Fruit fly (Drosophila melanogaster) whole organism, embryonic: ENCODE results near the gene CG13247.

Source experiments
- ATbp ChIP-seq: fragments of 200-800 bp; sonication (Bioruptor generic); optimal IDR thresholded peaks from 2 replicates; lab custom pipeline; 2017; ENCODE audit warnings: missing biosample characterization, mild to moderate bottlenecking, missing genetic modification characterization, missing genetic modification reagents
- Abd-B ChIP-seq: fragments of 200-800 bp; sonication (Bioruptor generic); optimal IDR thresholded peaks from 2 replicates; lab custom pipeline; 2018; ENCODE audit warnings: missing biosample characterization, mild to moderate bottlenecking, missing genetic modification characterization, moderate library complexity
- Antp ChIP-seq: fragments of 200-800 bp; sonication (Bioruptor generic); optimal IDR thresholded peaks from 3 replicates; lab custom pipeline; 2016; ENCODE audit warnings: missing biosample characterization, missing genetic modification characterization
- CG10366 ChIP-seq: fragments of 200-800 bp; sonication (Bioruptor generic); IDR thresholded peaks from 2 replicates; pipeline ENCODE4 v1.3.6; 2022; ENCODE audit warnings: missing biosample characterization, missing genetic modification characterization
- CG14710 ChIP-seq: fragments of 200-800 bp; sonication (Bioruptor generic); optimal IDR thresholded peaks from 3 replicates; lab custom pipeline; 2019; ENCODE audit warnings: missing biosample characterization, mild to moderate bottlenecking, missing genetic modification characterization, moderate library complexity
- CG15269 ChIP-seq: fragments of 200-800 bp; sonication (Bioruptor generic); optimal IDR thresholded peaks from 2 replicates; lab custom pipeline; 2018; ENCODE audit warnings: missing biosample characterization, mild to moderate bottlenecking, missing genetic modification characterization, moderate library complexity
- CG17359 ChIP-seq: fragments of 200-800 bp; sonication (Bioruptor generic); optimal IDR thresholded peaks from 3 replicates; lab custom pipeline; 2018; ENCODE audit warnings: missing biosample characterization, mild to moderate bottlenecking, missing genetic modification characterization, moderate library complexity
- CG17612 ChIP-seq: fragments of 200-800 bp; sonication (Bioruptor generic); IDR thresholded peaks from 2 replicates; pipeline ENCODE4 v1.3.6; 2022; ENCODE audit warnings: missing biosample characterization, missing genetic modification characterization
- CG1832 ChIP-seq: fragments of 200-800 bp; sonication (Bioruptor generic); optimal IDR thresholded peaks from 2 replicates; lab custom pipeline; 2017; ENCODE audit warnings: missing biosample characterization, mild to moderate bottlenecking, missing genetic modification characterization, inconsistent platforms
- CG18599 ChIP-seq: fragments of 200-800 bp; sonication (Bioruptor generic); optimal IDR thresholded peaks from 3 replicates; lab custom pipeline; 2017; ENCODE audit warnings: missing biosample characterization, missing genetic modification characterization, mild to moderate bottlenecking, moderate library complexity, missing genetic modification reagents
- CG30403 ChIP-seq: fragments of 200-800 bp; sonication (Bioruptor generic); optimal IDR thresholded peaks from 3 replicates; lab custom pipeline; 2016; ENCODE audit warnings: missing biosample characterization, missing genetic modification characterization
- CG4707 ChIP-seq: fragments of 200-800 bp; sonication (Bioruptor generic); optimal IDR thresholded peaks from 2 replicates; lab custom pipeline; 2018; ENCODE audit warnings: missing biosample characterization, mild to moderate bottlenecking, missing genetic modification characterization, moderate library complexity
- CG6272 ChIP-seq: fragments of 200-800 bp; sonication (Bioruptor generic); IDR thresholded peaks from 2 replicates; pipeline ENCODE4 v1.3.6; 2022; ENCODE audit warnings: missing biosample characterization, missing genetic modification characterization
- CG6791 ChIP-seq: fragments of 200-800 bp; sonication (Bioruptor generic); IDR thresholded peaks from 3 replicates; pipeline ENCODE4 v1.3.6; 2022; ENCODE audit warnings: missing biosample characterization, missing genetic modification characterization; ENCODE audit not compliant: partially characterized antibody
- CG6813 ChIP-seq: fragments of 200-800 bp; sonication (Bioruptor generic); optimal IDR thresholded peaks from 2 replicates; lab custom pipeline; 2017; ENCODE audit warnings: missing biosample characterization, missing genetic modification characterization, mild to moderate bottlenecking, moderate library complexity, missing genetic modification reagents
- CG7987 ChIP-seq: fragments of 200-800 bp; sonication (Bioruptor generic); optimal IDR thresholded peaks from 2 replicates; lab custom pipeline; 2018; ENCODE audit warnings: missing biosample characterization, mild to moderate bottlenecking, missing genetic modification characterization, moderate library complexity
- CG9437 ChIP-seq: fragments of 200-800 bp; sonication (Bioruptor generic); optimal IDR thresholded peaks from 2 replicates; lab custom pipeline; 2018; ENCODE audit warnings: missing biosample characterization, mild to moderate bottlenecking, missing genetic modification characterization
- CHES-1-like ChIP-seq: fragments of 200-800 bp; sonication (Bioruptor generic); optimal IDR thresholded peaks from 2 replicates; lab custom pipeline; 2016; ENCODE audit warnings: missing biosample characterization, missing genetic modification characterization
- CrebB ChIP-seq: fragments of 200-800 bp; sonication (Bioruptor generic); optimal IDR thresholded peaks from 3 replicates; lab custom pipeline; 2018; ENCODE audit warnings: missing biosample characterization, mild to moderate bottlenecking, missing genetic modification characterization
- Dad ChIP-seq: fragments of 200-800 bp; sonication (Bioruptor generic); optimal IDR thresholded peaks from 3 replicates; lab custom pipeline; 2016; ENCODE audit warnings: missing biosample characterization, missing genetic modification characterization
- Ets97D ChIP-seq: fragments of 200-800 bp; sonication (Bioruptor generic); optimal IDR thresholded peaks from 3 replicates; lab custom pipeline; 2016; ENCODE audit warnings: missing biosample characterization, missing genetic modification characterization
- Lim3 ChIP-seq: fragments of 200-800 bp; sonication (Bioruptor generic); IDR thresholded peaks from 2 replicates; pipeline ENCODE4 v1.3.6; 2022; ENCODE audit warnings: missing biosample characterization, missing genetic modification characterization
- Mrtf ChIP-seq: fragments of 200-800 bp; sonication (Bioruptor generic); IDR thresholded peaks from 3 replicates; pipeline ENCODE4 v1.3.6; 2022; ENCODE audit warnings: missing biosample characterization, missing genetic modification characterization
- Myb ChIP-seq: fragments of 200-800 bp; sonication (Bioruptor generic); optimal IDR thresholded peaks from 2 replicates; lab custom pipeline; 2016; ENCODE audit warnings: missing biosample characterization, missing genetic modification characterization
- Opbp ChIP-seq: fragments of 200-800 bp; sonication (Bioruptor generic); IDR thresholded peaks from 3 replicates; pipeline ENCODE4 v1.3.6; 2022; ENCODE audit warnings: missing biosample characterization, missing genetic modification characterization; ENCODE audit not compliant: partially characterized antibody
- Side ChIP-seq: fragments of 200-800 bp; sonication (Bioruptor generic); optimal IDR thresholded peaks from 2 replicates; lab custom pipeline; 2016; ENCODE audit warnings: missing biosample characterization, missing genetic modification characterization
- Sin3A ChIP-seq: fragments of >200 bp; optimal IDR thresholded peaks from 2 replicates; lab custom pipeline; 2018
- YL-1 ChIP-seq: fragments of 200-800 bp; sonication (Bioruptor generic); optimal IDR thresholded peaks from 3 replicates; lab custom pipeline; 2017; ENCODE audit warnings: missing biosample characterization, mild to moderate bottlenecking, missing genetic modification characterization
- ab ChIP-seq: fragments of 200-800 bp; sonication (Bioruptor generic); optimal IDR thresholded peaks from 2 replicates; lab custom pipeline; 2016; ENCODE audit warnings: missing biosample characterization, missing genetic modification characterization
- bigmax ChIP-seq: fragments of 200-800 bp; sonication (Bioruptor generic); optimal IDR thresholded peaks from 2 replicates; lab custom pipeline; 2018; ENCODE audit warnings: missing biosample characterization, mild to moderate bottlenecking, missing genetic modification characterization
- bowl ChIP-seq: fragments of 200-800 bp; sonication (Bioruptor generic); IDR thresholded peaks from 2 replicates; pipeline ENCODE4 v1.3.6; 2022; ENCODE audit warnings: missing biosample characterization, missing genetic modification characterization
- br ChIP-seq: fragments of >200 bp; optimal IDR thresholded peaks from 2 replicates; lab custom pipeline; 2017
- chinmo ChIP-seq: fragments of 200-800 bp; sonication (Bioruptor generic); IDR thresholded peaks from 4 replicates; pipeline ENCODE4 v1.3.6; 2022; ENCODE audit warnings: missing biosample characterization, missing genetic modification characterization; ENCODE audit not compliant: partially characterized antibody
- croc ChIP-seq: fragments of 200-800 bp; sonication (Bioruptor generic); conservative IDR thresholded peaks from 3 replicates; pipeline ENCODE4 v1.3.6; 2022; ENCODE audit warnings: missing biosample characterization, missing genetic modification characterization
- danr ChIP-seq: fragments of 200-800 bp; sonication (Bioruptor generic); IDR thresholded peaks from 2 replicates; pipeline ENCODE4 v1.3.6; 2022; ENCODE audit warnings: missing biosample characterization, missing genetic modification characterization
- eyg ChIP-seq: fragments of 200-800 bp; sonication (Bioruptor generic); optimal IDR thresholded peaks from 3 replicates; lab custom pipeline; 2016; ENCODE audit warnings: missing biosample characterization, missing genetic modification characterization
- fd102C ChIP-seq: fragments of 200-800 bp; sonication (Bioruptor generic); optimal IDR thresholded peaks from 2 replicates; lab custom pipeline; 2018; ENCODE audit warnings: missing biosample characterization, mild to moderate bottlenecking, missing genetic modification characterization, moderate library complexity
- fd96Cb ChIP-seq: fragments of 200-800 bp; sonication (Bioruptor generic); optimal IDR thresholded peaks from 2 replicates; lab custom pipeline; 2018; ENCODE audit warnings: missing biosample characterization, mild to moderate bottlenecking, missing genetic modification characterization, moderate library complexity
- grau ChIP-seq: fragments of 200-800 bp; optimal IDR thresholded peaks from 3 replicates; lab custom pipeline; 2019; ENCODE audit warnings: missing biosample characterization, mild to moderate bottlenecking, missing genetic modification characterization, moderate library complexity
- kah ChIP-seq: fragments of 200-800 bp; sonication (Bioruptor generic); optimal IDR thresholded peaks from 2 replicates; lab custom pipeline; 2018; ENCODE audit warnings: missing biosample characterization, mild to moderate bottlenecking, missing genetic modification characterization
- lbe ChIP-seq: fragments of 200-800 bp; sonication (Bioruptor generic); optimal IDR thresholded peaks from 2 replicates; lab custom pipeline; 2016; ENCODE audit warnings: missing biosample characterization, mild to moderate bottlenecking, missing genetic modification characterization
- ro ChIP-seq: fragments of 200-800 bp; sonication (Bioruptor generic); IDR thresholded peaks from 2 replicates; pipeline ENCODE4 v1.3.6; 2022; ENCODE audit warnings: missing biosample characterization, missing genetic modification characterization
- schlank ChIP-seq: fragments of 200-800 bp; sonication (Bioruptor generic); optimal IDR thresholded peaks from 2 replicates; lab custom pipeline; 2018; ENCODE audit warnings: missing biosample characterization, mild to moderate bottlenecking, missing genetic modification characterization
- sim ChIP-seq: fragments of 200-800 bp; sonication (Bioruptor generic); IDR thresholded peaks from 2 replicates; pipeline ENCODE4 v1.3.6; 2022; ENCODE audit warnings: missing biosample characterization, missing genetic modification characterization
- sob ChIP-seq: fragments of 200-800 bp; sonication (Bioruptor generic); IDR thresholded peaks from 2 replicates; pipeline ENCODE4 v1.3.6; 2022; ENCODE audit warnings: missing biosample characterization, missing genetic modification characterization
- sug ChIP-seq: fragments of 200-800 bp; optimal IDR thresholded peaks from 2 replicates; lab custom pipeline; 2019; ENCODE audit warnings: missing biosample characterization, mild to moderate bottlenecking, missing genetic modification characterization, moderate library complexity
- tll ChIP-seq, 2 experiments: fragments of 200-800 bp in 1 of 2; fragments of >200 bp in 1 of 2; sonication (Bioruptor generic) in 1 of 2; optimal IDR thresholded peaks; 2 replicates each; lab custom pipeline; 2017 to 2019; ENCODE audit warnings: missing biosample characterization in 2 of 2, missing genetic modification characterization in 2 of 2, mild to moderate bottlenecking in 1 of 2, moderate library complexity in 1 of 2
- trh ChIP-seq: fragments of 200-800 bp; sonication (Bioruptor generic); optimal IDR thresholded peaks from 2 replicates; lab custom pipeline; 2016; ENCODE audit warnings: missing biosample characterization, missing genetic modification characterization
- unc-4 ChIP-seq: fragments of 200-800 bp; sonication (Bioruptor generic); IDR thresholded peaks from 2 replicates; pipeline ENCODE4 v1.3.6; 2022; ENCODE audit warnings: missing biosample characterization, missing genetic modification characterization; ENCODE audit not compliant: partially characterized antibody
- vfl ChIP-seq: fragments of 200-800 bp; sonication (Bioruptor generic); optimal IDR thresholded peaks from 2 replicates; lab custom pipeline; 2016; ENCODE audit warnings: missing biosample characterization, missing genetic modification characterization

Gene CG13247

dm6 chr3L:20402665-20403492, 32.8 kb downstream of the CG13247 start (continued):
- TF ChIP-seq ATbp: no peak
- TF ChIP-seq croc (GFP tag; lab: Robert Waterston, UW): no peak
- TF ChIP-seq Ets97D (GFP tag; lab: Kevin White, UChicago): no peak
- TF ChIP-seq Dad (GFP tag; lab: Kevin White, UChicago): no peak
- no peak for TF ChIP-seq CG9437 (GFP tag; lab: Kevin White, UChicago)
- no peak for TF ChIP-seq chinmo (GFP tag; lab: Robert Waterston, UW)
- no peak for TF ChIP-seq YL-1
- no peak for TF ChIP-seq Antp (GFP tag; lab: Kevin White, UChicago)
- peak; percentile 73 for TF ChIP-seq CG14710 (tag; lab: Kevin White, UChicago)
- TF ChIP-seq CG6791: 0 out of 3 replicates have a peak, but pooled peaks have one; percentile 36
- peak; percentile 8 for TF ChIP-seq CG30403 (GFP tag; lab: Kevin White, UChicago)
- no peak for TF ChIP-seq bowl
- no peak for TF ChIP-seq bigmax (GFP tag; lab: Kevin White, UChicago)
- no peak for TF ChIP-seq CrebB (tag; lab: Kevin White, UChicago)
- TF ChIP-seq schlank (tag; lab: Kevin White, UChicago): no peak
- no peak for TF ChIP-seq sug (tag; lab: Kevin White, UChicago)
- TF ChIP-seq CG18599 (GFP tag; lab: Kevin White, UChicago): no peak
- no peak for TF ChIP-seq CG6272
- TF ChIP-seq vfl (GFP tag; lab: Kevin White, UChicago): no peak
- TF ChIP-seq Myb (GFP tag; lab: Kevin White, UChicago): no peak
- no peak for TF ChIP-seq CG4707 (GFP tag; lab: Kevin White, UChicago)
- peak; percentile 54 for TF ChIP-seq grau (tag; lab: Kevin White, UChicago)
- peak in 1 of 2 experiments; percentile 46 for TF ChIP-seq tll (GFP tag; optimal IDR thresholded peaks at IDR 0.05; lab: Kevin White, UChicago)
- no peak for TF ChIP-seq CG10366 (GFP tag; lab: Robert Waterston, UW)
- no peak for TF ChIP-seq Abd-B (GFP tag; lab: Kevin White, UChicago)
- TF ChIP-seq CG6813 (GFP tag; lab: Kevin White, UChicago): peak; percentile 15
- no peak for TF ChIP-seq CG17612 (GFP tag; lab: Robert Waterston, UW)
- TF ChIP-seq Opbp (GFP tag; lab: Robert Waterston, UW): no peak
- no peak for TF ChIP-seq CG7987
- no peak for TF ChIP-seq kah (GFP tag; lab: Kevin White, UChicago)
- no peak for TF ChIP-seq danr (GFP tag; lab: Robert Waterston, UW)
- no peak for TF ChIP-seq Lim3 (GFP tag; lab: Robert Waterston, UW)
- no peak for TF ChIP-seq CG17359 (tag; lab: Kevin White, UChicago)
- TF ChIP-seq CG15269 (tag; lab: Kevin White, UChicago): no peak
- peak; percentile 84 for TF ChIP-seq fd102C
- peak; percentile 12 for TF ChIP-seq fd96Cb (tag; lab: Kevin White, UChicago)
- no peak for TF ChIP-seq ab
- no peak for TF ChIP-seq br (lab: Kevin White, UChicago)
- TF ChIP-seq sim (GFP tag; lab: Robert Waterston, UW): no peak
- peak; percentile 54 for TF ChIP-seq lbe (GFP tag; lab: Kevin White, UChicago)
- TF ChIP-seq trh: no peak
- TF ChIP-seq Sin3A: no peak
- TF ChIP-seq CG1832 (GFP tag; lab: Kevin White, UChicago): no peak
- no peak for TF ChIP-seq unc-4 (GFP tag; lab: Robert Waterston, UW)
- TF ChIP-seq Mrtf: no peak
- no peak for TF ChIP-seq eyg (GFP tag; lab: Kevin White, UChicago)
- TF ChIP-seq ro (GFP tag; lab: Robert Waterston, UW): no peak
- peak; percentile 12 for TF ChIP-seq CHES-1-like (GFP tag; lab: Kevin White, UChicago)
- no peak for TF ChIP-seq sob (GFP tag; lab: Robert Waterston, UW)
- TF ChIP-seq Side (GFP tag; lab: Kevin White, UChicago): no peak
